Worm (Caenorhabditis elegans) whole organism, L1 larva: Measurements from ENCODE around the gene srr-9.

ENCODE experiments used
- C16A3.4 ChIP-seq: fragments of 150-350 bp; optimal IDR thresholded peaks from 2 replicates; lab custom pipeline; 2014; ENCODE audit warnings: missing biosample characterization, missing genetic modification characterization
- F16B12.6 ChIP-seq: fragments of 150-350 bp; optimal IDR thresholded peaks from 2 replicates; lab custom pipeline; 2014; ENCODE audit warnings: missing biosample characterization, missing genetic modification characterization
- aha-1 ChIP-seq: fragments of 150-350 bp; optimal IDR thresholded peaks from 2 replicates; lab custom pipeline; 2014; ENCODE audit warnings: missing biosample characterization, missing genetic modification characterization
- alr-1 ChIP-seq: fragments of 200-800 bp; sonication (Bioruptor generic); optimal IDR thresholded peaks from 2 replicates; lab custom pipeline; 2018; ENCODE audit warnings: borderline replicate concordance, mild to moderate bottlenecking, missing genetic modification characterization, missing compliant biosample characterization
- ceh-8 ChIP-seq: fragments of 200-800 bp; sonication (Bioruptor generic); optimal IDR thresholded peaks from 2 replicates; lab custom pipeline; 2018; ENCODE audit warnings: mild to moderate bottlenecking, missing genetic modification characterization, moderate library complexity, missing compliant biosample characterization
- ces-1 ChIP-seq: fragments of 150-350 bp; optimal IDR thresholded peaks from 2 replicates; lab custom pipeline; 2014; ENCODE audit warnings: missing biosample characterization, missing genetic modification reagents, missing genetic modification characterization
- efl-3 ChIP-seq: fragments of 200-800 bp; sonication (Bioruptor generic); optimal IDR thresholded peaks from 2 replicates; lab custom pipeline; 2018; ENCODE audit warnings: mild to moderate bottlenecking, missing genetic modification characterization, missing compliant biosample characterization
- elt-2 ChIP-seq: sonication (generic microtip); optimal IDR thresholded peaks from 2 replicates; lab custom pipeline; 2016; ENCODE audit warnings: missing genetic modification characterization, mild to moderate bottlenecking, inconsistent platforms, missing compliant biosample characterization, missing genetic modification reagents
- fkh-10 ChIP-seq: sonication (generic microtip); optimal IDR thresholded peaks from 2 replicates; lab custom pipeline; 2017; ENCODE audit warnings: missing biosample characterization, missing genetic modification reagents, missing genetic modification characterization
- fkh-8 ChIP-seq: sonication (generic microtip); optimal IDR thresholded peaks from 2 replicates; lab custom pipeline; 2016; ENCODE audit warnings: mild to moderate bottlenecking, missing genetic modification characterization, missing compliant biosample characterization
- fos-1 ChIP-seq: fragments of 150-350 bp; optimal IDR thresholded peaks from 2 replicates; lab custom pipeline; 2014; ENCODE audit warnings: missing biosample characterization, missing genetic modification characterization
- grh-1 ChIP-seq: fragments of 200-800 bp; sonication (Bioruptor generic); IDR thresholded peaks from 2 replicates; pipeline ENCODE4 v1.3.6; 2022; ENCODE audit warnings: missing genetic modification reagents, missing genetic modification characterization, missing compliant biosample characterization
- hlh-17 ChIP-seq: fragments of 200-800 bp; sonication (Bioruptor generic); optimal IDR thresholded peaks from 2 replicates; lab custom pipeline; 2018; ENCODE audit warnings: missing genetic modification characterization, mild to moderate bottlenecking, missing compliant biosample characterization, moderate library complexity, borderline replicate concordance
- hpl-2 ChIP-seq: fragments of 150-350 bp; optimal IDR thresholded peaks from 2 replicates; lab custom pipeline; 2014; ENCODE audit warnings: missing biosample characterization, missing genetic modification reagents, missing genetic modification characterization
- irx-1 ChIP-seq: sonication (generic microtip); optimal IDR thresholded peaks from 2 replicates; lab custom pipeline; 2016; ENCODE audit warnings: missing genetic modification characterization, missing compliant biosample characterization
- isw-1 ChIP-seq: fragments of 200-800 bp; sonication (Bioruptor generic); IDR thresholded peaks from 2 replicates; pipeline ENCODE4 v1.3.6; 2022; ENCODE audit warnings: missing genetic modification characterization, missing compliant biosample characterization
- jun-1 ChIP-seq: fragments of 150-350 bp; optimal IDR thresholded peaks from 2 replicates; lab custom pipeline; 2014; ENCODE audit warnings: missing biosample characterization, missing genetic modification reagents, missing genetic modification characterization
- lin-14 ChIP-seq: fragments of 200-800 bp; sonication (Bioruptor generic); optimal IDR thresholded peaks from 2 replicates; lab custom pipeline; 2018; ENCODE audit warnings: mild to moderate bottlenecking, missing genetic modification characterization, moderate library complexity, missing compliant biosample characterization
- lin-35 ChIP-seq, 2 experiments: fragments of 150-350 bp; optimal IDR thresholded peaks; 2 replicates each; lab custom pipeline; 2014; ENCODE audit warnings: missing biosample characterization in 2 of 2, missing genetic modification characterization in 2 of 2, missing genetic modification reagents in 2 of 2
- lsy-2 ChIP-seq, 2 experiments: fragments of 150-350 bp; optimal IDR thresholded peaks; 2 replicates each; lab custom pipeline; 2014; ENCODE audit warnings: missing biosample characterization in 2 of 2, missing genetic modification characterization in 2 of 2
- mef-2 ChIP-seq: fragments of 150-350 bp; optimal IDR thresholded peaks from 2 replicates; lab custom pipeline; 2014; ENCODE audit warnings: missing biosample characterization, missing genetic modification characterization
- mep-1 ChIP-seq: fragments of 150-350 bp; optimal IDR thresholded peaks from 2 replicates; lab custom pipeline; 2014; ENCODE audit warnings: missing biosample characterization, missing genetic modification characterization
- nhr-11 ChIP-seq: fragments of 150-350 bp; optimal IDR thresholded peaks from 2 replicates; lab custom pipeline; 2014; ENCODE audit warnings: missing biosample characterization, missing genetic modification characterization
- nhr-19 ChIP-seq: fragments of 200-800 bp; sonication (Bioruptor generic); conservative IDR thresholded peaks from 2 replicates; pipeline ENCODE4 v1.3.6; 2022; ENCODE audit warnings: missing genetic modification characterization, missing compliant biosample characterization
- nhr-20 ChIP-seq: sonication (generic microtip); optimal IDR thresholded peaks from 2 replicates; lab custom pipeline; 2016; ENCODE audit warnings: mild to moderate bottlenecking, missing genetic modification characterization, missing compliant biosample characterization
- nhr-71 ChIP-seq: sonication (generic microtip); optimal IDR thresholded peaks from 2 replicates; lab custom pipeline; 2016; ENCODE audit warnings: mild to moderate bottlenecking, missing genetic modification characterization, moderate library complexity, missing compliant biosample characterization
- nhr-84 ChIP-seq: sonication (generic microtip); optimal IDR thresholded peaks from 2 replicates; lab custom pipeline; 2017; ENCODE audit warnings: missing biosample characterization, missing genetic modification characterization
- pqm-1 ChIP-seq: sonication (generic microtip); optimal IDR thresholded peaks from 3 replicates; lab custom pipeline; 2017; ENCODE audit warnings: missing biosample characterization, missing genetic modification characterization
- skn-1 ChIP-seq: fragments of 150-350 bp; optimal IDR thresholded peaks from 2 replicates; lab custom pipeline; 2014; ENCODE audit warnings: missing biosample characterization, missing genetic modification characterization
- tbx-2 ChIP-seq: sonication (generic microtip); optimal IDR thresholded peaks from 2 replicates; lab custom pipeline; 2016; ENCODE audit warnings: missing genetic modification characterization, missing compliant biosample characterization
- unc-130 ChIP-seq: fragments of 150-350 bp; optimal IDR thresholded peaks from 2 replicates; lab custom pipeline; 2017; ENCODE audit warnings: missing biosample characterization, missing genetic modification characterization, inconsistent platforms
- vab-15 ChIP-seq: sonication (generic microtip); optimal IDR thresholded peaks from 2 replicates; lab custom pipeline; 2017; ENCODE audit warnings: missing genotype, mild to moderate bottlenecking, missing genetic modification characterization, missing compliant biosample characterization
- xbp-1 ChIP-seq: sonication (generic microtip); optimal IDR thresholded peaks from 2 replicates; lab custom pipeline; 2016; ENCODE audit warnings: missing genetic modification characterization, missing compliant biosample characterization
- zip-4 ChIP-seq: fragments of 200-800 bp; sonication (Bioruptor generic); optimal IDR thresholded peaks from 2 replicates; lab custom pipeline; 2018; ENCODE audit warnings: mild to moderate bottlenecking, missing genetic modification characterization, moderate library complexity, missing compliant biosample characterization
- ztf-4 ChIP-seq: fragments of 150-350 bp; optimal IDR thresholded peaks from 2 replicates; lab custom pipeline; 2014; ENCODE audit warnings: missing biosample characterization, missing genetic modification characterization

Gene srr-9

ce11 chrV:7716034-7716433, 21.8 kb upstream of the srr-9 start, which contains the start of gene ZK105.12:
TSS of gene ZK105.12 (minus strand) at chrV:7716134.
- TF ChIP-seq skn-1 (tag; lab: Kevin White, UChicago) (no peak), lin-14 (no peak), ztf-4 (tag; lab: Kevin White, UChicago) (no peak), pqm-1 (tag; lab: Kevin White, UChicago) (no peak), mep-1 (no peak), elt-2 (tag; lab: Kevin White, UChicago) (no peak), ces-1 (no peak), grh-1 (GFP tag; lab: Robert Waterston, UW) (no peak), mef-2 (tag; lab: Kevin White, UChicago) (no peak), lin-35 (GFP tag; optimal IDR thresholded peaks at IDR 0.05; lab: Kevin White, UChicago) (no peak), lsy-2 (tag; optimal IDR thresholded peaks at IDR 0.05; lab: Kevin White, UChicago) (no peak), aha-1 (tag; lab: Kevin White, UChicago) (no peak)

ce11 chrV:7717629-7718028, 20.2 kb upstream of the srr-9 start, which contains the start of gene ZK105.5:
TSS of gene ZK105.5 (minus strand) at chrV:7717729.
- TF ChIP-seq ceh-8 (GFP tag; lab: Kevin White, UChicago), result no peak

- TF ChIP-seq alr-1 (no peak), F16B12.6 (tag; lab: Kevin White, UChicago) (no peak), nhr-20 (tag; lab: Kevin White, UChicago) (no peak), nhr-19 (no peak), irx-1 (tag; lab: Kevin White, UChicago) (no peak), vab-15 (no peak), nhr-84 (tag; lab: Kevin White, UChicago) (no peak), C16A3.4 (tag; lab: Kevin White, UChicago) (no peak), fos-1 (tag; lab: Kevin White, UChicago) (no peak), unc-130 (tag; lab: Kevin White, UChicago) (no peak), elt-2 (tag; lab: Kevin White, UChicago) (no peak), nhr-71 (tag; lab: Kevin White, UChicago) (no peak), hlh-17 (no peak), fkh-10 (no peak)
These were observed 15.9 kb upstream of the srr-9 start, which contains the start of gene ZK105.14 for ce11 chrV:7721945-7722344. TSS of gene ZK105.14 (minus strand) at chrV:7722045.

DNA sequence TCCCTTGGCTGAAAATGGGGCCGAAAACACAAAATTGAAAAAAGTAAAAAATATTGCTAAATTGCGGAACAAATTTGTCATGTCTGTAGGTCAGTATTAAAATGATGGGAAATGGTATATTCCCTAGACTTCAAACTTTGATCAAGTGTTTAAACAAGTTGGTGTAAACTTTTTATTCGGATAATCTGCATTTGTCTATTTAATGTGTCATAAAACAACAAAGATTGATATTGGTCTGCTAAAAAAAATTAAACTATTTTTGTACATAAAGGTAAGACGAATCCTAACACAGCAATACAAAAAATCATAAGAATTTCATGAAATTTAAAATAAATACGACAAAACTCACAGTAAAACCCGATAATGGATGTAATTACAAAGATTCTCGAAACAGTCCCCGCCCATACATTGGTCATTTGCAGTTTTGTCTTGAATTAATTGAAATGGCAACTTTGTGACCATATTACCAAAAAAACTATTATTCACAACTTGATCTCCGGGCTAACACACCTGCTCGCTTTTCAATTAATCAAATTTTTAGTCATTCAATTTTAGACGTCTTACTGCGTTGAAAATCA, 13.8 kb upstream of the srr-9 start, which contains the start of the genes ZK105.6 and ZK105.8:
Gene ZK105.6 (minus strand): TSS at position 101 of the 578 bp plus-strand sequence.
Gene ZK105.8 (plus strand): TSS at position 528 of the 578 bp plus-strand sequence.
- TF ChIP-seq jun-1 (no peak), efl-3 (no peak), tbx-2 (tag; lab: Kevin White, UChicago) (no peak), fos-1 (tag; lab: Kevin White, UChicago) (no peak), zip-4 (GFP tag; lab: Kevin White, UChicago) (no peak), mef-2 (tag; lab: Kevin White, UChicago) (no peak), hpl-2 (GFP tag; lab: Kevin White, UChicago) (no peak), fkh-8 (tag; lab: Kevin White, UChicago) (no peak), isw-1 (no peak), ztf-4 (tag; lab: Kevin White, UChicago) (no peak), xbp-1 (tag; lab: Kevin White, UChicago) (no peak), nhr-11 (tag; lab: Kevin White, UChicago) (no peak), vab-15 (no peak), unc-130 (tag; lab: Kevin White, UChicago) (no peak)
